Fruit fly (Drosophila melanogaster): ENCODE results near the gene MED30.
A peak's percentile ranks its signal among the peaks of the same experiment; 100 is the strongest.

The MED30 gene

DNA sequence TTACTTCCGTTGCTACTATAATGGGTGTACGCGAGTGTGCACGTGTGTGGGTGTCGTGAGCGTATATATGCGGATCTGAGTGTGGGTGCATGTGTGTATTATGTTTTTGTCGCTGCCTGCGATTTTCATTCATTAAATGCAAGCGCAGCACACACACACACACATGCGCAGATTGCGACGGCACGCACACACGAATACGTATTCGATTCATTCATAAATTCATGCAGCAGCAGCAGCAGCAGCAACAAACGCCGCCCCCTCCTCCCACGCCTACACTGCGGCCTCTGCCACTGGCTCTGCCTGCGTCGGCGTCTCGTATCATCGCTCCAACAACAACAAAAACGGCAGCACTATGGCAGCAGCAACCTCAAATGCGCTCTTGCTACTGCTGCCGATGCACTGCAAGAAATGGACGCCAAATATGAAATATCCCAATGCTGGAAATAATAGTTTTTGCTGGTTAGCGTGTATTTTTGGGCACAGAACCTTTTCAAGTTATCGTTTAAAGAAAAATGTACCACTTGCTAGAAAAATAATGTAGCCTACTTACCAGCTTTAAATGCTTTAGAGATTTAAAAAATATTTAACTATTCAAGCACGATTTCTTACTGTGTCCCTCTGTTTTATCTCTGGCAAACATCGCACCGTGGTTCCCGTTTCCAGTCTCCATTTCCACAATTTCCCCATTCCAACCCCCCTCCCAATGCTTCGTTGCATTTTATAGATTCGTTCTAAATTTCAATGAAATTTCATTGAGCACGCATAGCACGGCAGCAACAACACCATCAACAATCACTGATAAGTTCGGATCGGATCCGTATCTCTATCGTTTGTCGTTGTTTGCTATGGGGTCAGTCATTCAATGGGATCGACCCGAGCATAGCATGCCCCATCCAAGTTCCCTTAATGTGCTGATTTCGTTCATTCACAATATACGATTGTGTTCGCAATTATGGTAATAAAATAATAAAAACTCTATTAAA lies 20.3 kb downstream of the MED30 start (continued):
- TF ChIP-seq C15 (GFP tag; IDR thresholded peaks at IDR 0.05) (no peak), amos (GFP tag; IDR thresholded peaks at IDR 0.05; ENCODE audit: partially characterized antibody) (no peak), HLHmδ (GFP tag; optimal IDR thresholded peaks at IDR 0.05) (no peak), Tbp (GFP tag; optimal IDR thresholded peaks at IDR 0.05) (no peak), fd96Cb (tag; optimal IDR thresholded peaks at IDR 0.05) (peak; percentile 88), run (tag; optimal IDR thresholded peaks at IDR 0.05) (peak; percentile 59), tll (GFP tag; optimal IDR thresholded peaks at IDR 0.05) (no peak), CG12659 (GFP tag; optimal IDR thresholded peaks at IDR 0.05) (peak; percentile 79), Hand (GFP tag; optimal IDR thresholded peaks at IDR 0.05) (no peak), CG6791 (GFP tag; IDR thresholded peaks at IDR 0.05; ENCODE audit: partially characterized antibody) (no peak), CG9727 (GFP tag; optimal IDR thresholded peaks at IDR 0.05) (peak; percentile 84), CG11247 (GFP tag; IDR thresholded peaks at IDR 0.05) (peak; percentile 53; the same call in 1 of the 2 replicates), salm (tag; optimal IDR thresholded peaks at IDR 0.05) (peak; percentile 59), Myb (GFP tag; optimal IDR thresholded peaks at IDR 0.05) (peak; percentile 59), gcm2 (GFP tag; optimal IDR thresholded peaks at IDR 0.05) (peak; percentile 73), CG12219 (GFP tag; optimal IDR thresholded peaks at IDR 0.05) (peak; percentile 76), CG11093 (GFP tag; IDR thresholded peaks at IDR 0.05) (peak; percentile 80; the same call in 2 of the 3 replicates), ab (GFP tag; optimal IDR thresholded peaks at IDR 0.05) (peak; percentile 28), CG2712 (tag; optimal IDR thresholded peaks at IDR 0.05) (peak; percentile 91), CG6765 (GFP tag; optimal IDR thresholded peaks at IDR 0.05) (peak; percentile 11), wdn (GFP tag; IDR thresholded peaks at IDR 0.05) (0 out of 2 replicates have a peak, but pooled peaks have one; percentile 5), pzg (GFP tag; optimal IDR thresholded peaks at IDR 0.05) (no peak), CG6689 (GFP tag; IDR thresholded peaks at IDR 0.05) (peak; percentile 89), chif (GFP tag; optimal IDR thresholded peaks at IDR 0.05) (peak; percentile 87 to 94), pfk (GFP tag; optimal IDR thresholded peaks at IDR 0.05) (no peak), CG7271 (tag; optimal IDR thresholded peaks at IDR 0.05) (no peak), MTF-1 (GFP tag; optimal IDR thresholded peaks at IDR 0.05; ENCODE audit: borderline replicate concordance) (peak; percentile 47), CG11695 (GFP tag; IDR thresholded peaks at IDR 0.05) (0 out of 3 replicates have a peak, but pooled peaks have one; percentile 52), CG12391 (tag; optimal IDR thresholded peaks at IDR 0.05) (peak; percentile 88), E2f2 (GFP tag; IDR thresholded peaks at IDR 0.05) (peak; percentile 59; the same call in 1 of the 2 replicates), eve (GFP tag; optimal IDR thresholded peaks at IDR 0.05) (peak in 1 of 2 experiments; percentile 96), vvl (GFP tag; IDR thresholded peaks at IDR 0.05) (peak; percentile 93), bbx (GFP tag; IDR thresholded peaks at IDR 0.05; ENCODE audit: partially characterized antibody) (no peak), zfh1 (GFP tag; IDR thresholded peaks at IDR 0.05) (peak; percentile 93), Lim3 (GFP tag; IDR thresholded peaks at IDR 0.05) (peak; percentile 58; the same call in 1 of the 2 replicates), CG3281 (GFP tag; optimal IDR thresholded peaks at IDR 0.05) (peak; percentile 33), otp (GFP tag; IDR thresholded peaks at IDR 0.05) (peak; percentile 93), CG1832 (GFP tag; optimal IDR thresholded peaks at IDR 0.05) (no peak), H2.0 (GFP tag; IDR thresholded peaks at IDR 0.05) (peak; percentile 76), Doc2 (GFP tag; IDR thresholded peaks at IDR 0.05) (no peak), Fer3 (tag; optimal IDR thresholded peaks at IDR 0.05) (peak; percentile 58), CG11723 (GFP tag; optimal IDR thresholded peaks at IDR 0.05) (peak; percentile 77), wek (GFP tag; optimal IDR thresholded peaks at IDR 0.05) (peak; percentile 56), CG2889 (GFP tag; IDR thresholded peaks at IDR 0.05) (no peak; the same call in 2 of the 3 replicates), CG13894 (tag; optimal IDR thresholded peaks at IDR 0.05) (no peak), CG9609 (GFP tag; optimal IDR thresholded peaks at IDR 0.05) (peak; percentile 83), CG10209 (GFP tag; optimal IDR thresholded peaks at IDR 0.05) (peak; percentile 86)

All from whole organism, embryonic.